Fruit fly (Drosophila melanogaster): ENCODE data around the gene CG14301.

The CG14301 gene

dm6 chr3R:18583881-18584545 is 57.2 kb downstream of the CG14301 start (continued):
- peak; percentile 89 for TF ChIP-seq sqz (GFP tag; optimal IDR thresholded peaks at IDR 0.05)
- peak; percentile 97 for TF ChIP-seq caup (GFP tag; optimal IDR thresholded peaks at IDR 0.05; ENCODE audit: severe bottlenecking)
- no peak for TF ChIP-seq lov (optimal IDR thresholded peaks at IDR 0.05)
- peak; percentile 94 for TF ChIP-seq lov (GFP tag; IDR thresholded peaks at IDR 0.05)
- peak; percentile 98 for TF ChIP-seq CG2712 (tag; optimal IDR thresholded peaks at IDR 0.05)
- peak; percentile 72 for TF ChIP-seq CG7271 (tag; optimal IDR thresholded peaks at IDR 0.05)
- peak; percentile 98 for TF ChIP-seq lilli (GFP tag; optimal IDR thresholded peaks at IDR 0.05)
- peak; percentile 93 for TF ChIP-seq emc (GFP tag; optimal IDR thresholded peaks at IDR 0.05)
- peak; percentile 88 for TF ChIP-seq run (tag; optimal IDR thresholded peaks at IDR 0.05)
- peak; percentile 95 for TF ChIP-seq CG8388 (GFP tag; optimal IDR thresholded peaks at IDR 0.05)
- peak; percentile 96 for TF ChIP-seq CG11456 (GFP tag; IDR thresholded peaks at IDR 0.05)
- peak; percentile 91 for TF ChIP-seq CG15696 (tag; optimal IDR thresholded peaks at IDR 0.05)
- TF ChIP-seq CG8359 (GFP tag; optimal IDR thresholded peaks at IDR 0.05; ENCODE audit: borderline replicate concordance): peak; percentile 93

DNA sequence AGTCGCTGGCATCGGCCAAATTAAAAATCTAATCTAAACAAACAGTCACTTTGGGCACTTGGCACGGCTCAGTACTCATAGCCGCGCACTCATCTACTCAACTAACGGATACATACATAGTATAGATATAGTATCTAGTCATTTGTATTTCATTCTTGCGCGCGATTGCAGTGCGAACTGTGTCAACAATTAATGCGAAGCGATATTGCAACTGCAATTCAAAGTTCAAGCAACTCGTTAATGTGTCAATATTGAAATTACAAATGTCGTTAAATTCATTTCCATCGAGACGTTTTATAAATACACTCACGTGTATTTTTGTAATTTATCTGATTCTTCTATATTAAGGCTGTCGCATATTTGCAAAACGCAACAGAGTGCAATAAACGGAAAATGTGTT is 59.0 kb downstream of the CG14301 start:
- peak; percentile 12 for TF ChIP-seq lbe (GFP tag; optimal IDR thresholded peaks at IDR 0.05)
- TF ChIP-seq NFAT (GFP tag; IDR thresholded peaks at IDR 0.05): no peak
- TF ChIP-seq CG15479 (GFP tag; optimal IDR thresholded peaks at IDR 0.05): peak; percentile 1
- peak; percentile 23 for TF ChIP-seq Med (GFP tag)
- no peak for TF ChIP-seq CG10267 (tag; optimal IDR thresholded peaks at IDR 0.05)
- peak; percentile 39 for TF ChIP-seq sens (GFP tag)

DNA sequence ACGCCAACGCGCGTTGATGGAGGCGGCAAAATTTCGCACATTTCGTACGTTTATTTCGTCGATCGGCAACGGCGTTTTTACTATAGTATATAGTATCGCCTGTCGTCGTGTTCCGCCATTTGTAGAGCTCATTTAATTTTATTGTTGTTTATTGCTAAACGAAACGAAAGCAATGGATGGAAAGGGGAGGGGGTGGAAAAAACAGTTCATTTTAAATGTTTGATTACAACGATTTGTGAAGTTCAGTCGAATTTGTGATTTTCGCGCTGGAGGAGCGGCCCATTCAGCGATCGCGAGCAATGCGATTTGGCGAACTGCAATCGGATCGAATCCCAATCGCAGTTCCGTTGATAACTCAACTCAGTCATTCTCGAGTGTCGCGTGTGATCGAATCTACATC is 60.3 kb downstream of the CG14301 start:
- TF ChIP-seq dmrt99B (tag; optimal IDR thresholded peaks at IDR 0.05): no peak
